Worm (Caenorhabditis elegans) whole organism, L3 larva: ENCODE data around the gene nlp-19.

Experiments
- R02D3.7 ChIP-seq: fragments of 150-350 bp; optimal IDR thresholded peaks from 2 replicates; lab custom pipeline; 2014; ENCODE audit warnings: missing biosample characterization, missing genetic modification characterization
- snpc-4 ChIP-seq: fragments of 150-350 bp; optimal IDR thresholded peaks from 2 replicates; lab custom pipeline; 2014; ENCODE audit warnings: missing biosample characterization, missing genetic modification characterization
- unc-62 ChIP-seq: fragments of 150-350 bp; sonication (generic microtip); optimal IDR thresholded peaks from 4 replicates; lab custom pipeline; 2014; ENCODE audit warnings: missing biosample characterization, missing genetic modification reagents, missing genetic modification characterization
- ztf-4 ChIP-seq: fragments of 150-350 bp; optimal IDR thresholded peaks from 2 replicates; lab custom pipeline; 2014; ENCODE audit warnings: missing biosample characterization, missing genetic modification characterization

ce11 chrX:10990855-10991176 lies 32.3 kb downstream of the nlp-19 start:
- no peak for TF ChIP-seq R02D3.7 (tag; lab: Kevin White, UChicago)
- TF ChIP-seq ztf-4 (tag; lab: Kevin White, UChicago): no peak
- no peak for TF ChIP-seq snpc-4 (tag; lab: Kevin White, UChicago)
- no peak for TF ChIP-seq unc-62 (GFP tag; lab: Kevin White, UChicago)
